Worm (Caenorhabditis elegans) whole organism, L4 larva: ENCODE measurements around the gene Y39A1A.24.

ENCODE experiments used
- D1046.2 ChIP-seq: fragments of 200-800 bp; sonication (Bioruptor generic); IDR thresholded peaks from 2 replicates; pipeline ENCODE4 v1.3.6; 2022; ENCODE audit warnings: missing genetic modification characterization, missing compliant biosample characterization
- F26F4.8 ChIP-seq: fragments of 200-800 bp; sonication (Bioruptor generic); conservative IDR thresholded peaks from 2 replicates; pipeline ENCODE4 v1.3.6; 2022; ENCODE audit warnings: missing genetic modification characterization, missing compliant biosample characterization
- F49E8.2 ChIP-seq: sonication (generic microtip); optimal IDR thresholded peaks from 2 replicates; lab custom pipeline; 2016; ENCODE audit warnings: missing compliant biosample characterization, mild to moderate bottlenecking, missing genetic modification characterization, borderline replicate concordance
- R02D3.7 ChIP-seq: fragments of 150-350 bp; sonication (generic microtip); optimal IDR thresholded peaks from 3 replicates; lab custom pipeline; 2014; ENCODE audit warnings: missing biosample characterization, missing genetic modification characterization
- T26A8.4 ChIP-seq: fragments of 200-800 bp; sonication (Bioruptor generic); IDR thresholded peaks from 2 replicates; pipeline ENCODE4 v1.3.6; 2022; ENCODE audit warnings: missing genetic modification characterization, missing compliant biosample characterization
- Y48G9A.11 ChIP-seq: fragments of 200-800 bp; sonication (Bioruptor generic); IDR thresholded peaks from 2 replicates; pipeline ENCODE4 v1.3.6; 2022; ENCODE audit warnings: missing genetic modification reagents, missing genetic modification characterization, missing compliant biosample characterization
- ceh-20 ChIP-seq: fragments of 200-800 bp; sonication (Bioruptor generic); IDR thresholded peaks from 2 replicates; pipeline ENCODE4 v1.3.6; 2022; ENCODE audit warnings: missing genetic modification reagents, missing genetic modification characterization, missing compliant biosample characterization
- ceh-32 ChIP-seq: sonication (generic microtip); optimal IDR thresholded peaks from 2 replicates; lab custom pipeline; 2016; ENCODE audit warnings: mild to moderate bottlenecking, missing genetic modification characterization, missing compliant biosample characterization; ENCODE audit not compliant: poor library complexity
- ceh-62 ChIP-seq: sonication (generic microtip); optimal IDR thresholded peaks from 2 replicates; lab custom pipeline; 2017; ENCODE audit warnings: missing biosample characterization, missing genetic modification characterization
- cey-2 ChIP-seq: sonication (generic microtip); optimal IDR thresholded peaks from 3 replicates; lab custom pipeline; 2017; ENCODE audit warnings: missing genetic modification characterization, mild to moderate bottlenecking, missing compliant biosample characterization, antibody characterized with exemption, borderline replicate concordance; ENCODE audit not compliant: insufficient read depth
- daf-12 ChIP-seq: fragments of 150-350 bp; optimal IDR thresholded peaks from 2 replicates; lab custom pipeline; 2014; ENCODE audit warnings: missing biosample characterization, missing genetic modification reagents, missing genetic modification characterization
- daf-16 ChIP-seq, 3 experiments: sonication (generic microtip); optimal IDR thresholded peaks; 2 replicates each; lab custom pipeline; 2016 to 2017; ENCODE audit warnings: missing genetic modification characterization in 3 of 3, missing genetic modification reagents in 3 of 3, mild to moderate bottlenecking in 2 of 3, missing compliant biosample characterization in 2 of 3, missing biosample characterization in 1 of 3, moderate library complexity in 1 of 3
- dmd-6 ChIP-seq: fragments of 200-800 bp; sonication (Bioruptor generic); IDR thresholded peaks from 2 replicates; pipeline ENCODE4 v1.3.6; 2022; ENCODE audit warnings: missing genetic modification reagents, missing genetic modification characterization, missing compliant biosample characterization
- dmd-8 ChIP-seq: fragments of 200-800 bp; sonication (Bioruptor generic); IDR thresholded peaks from 2 replicates; pipeline ENCODE4 v1.3.6; 2022; ENCODE audit warnings: missing genetic modification characterization, missing compliant biosample characterization
- duxl-1 ChIP-seq: sonication (generic microtip); optimal IDR thresholded peaks from 2 replicates; lab custom pipeline; 2016; ENCODE audit warnings: mild to moderate bottlenecking, missing genetic modification characterization, moderate library complexity, missing compliant biosample characterization; ENCODE audit not compliant: poor library complexity
- gei-8 ChIP-seq: fragments of 200-800 bp; sonication (Bioruptor generic); optimal IDR thresholded peaks from 2 replicates; lab custom pipeline; 2018; ENCODE audit warnings: mild to moderate bottlenecking, missing genetic modification characterization, missing compliant biosample characterization
- hlh-11 ChIP-seq: fragments of 200-800 bp; sonication (Bioruptor generic); optimal IDR thresholded peaks from 2 replicates; lab custom pipeline; 2018; ENCODE audit warnings: mild to moderate bottlenecking, missing genetic modification characterization, missing compliant biosample characterization
- hlh-30 ChIP-seq: sonication (generic microtip); optimal IDR thresholded peaks from 2 replicates; lab custom pipeline; 2017; ENCODE audit warnings: antibody characterized with exemption, mild to moderate bottlenecking, missing genetic modification characterization, missing compliant biosample characterization; ENCODE audit not compliant: insufficient read depth
- hmg-1.1 ChIP-seq: fragments of 200-800 bp; sonication (Bioruptor generic); IDR thresholded peaks from 2 replicates; pipeline ENCODE4 v1.3.6; 2022; ENCODE audit warnings: missing genetic modification reagents, missing genetic modification characterization, missing compliant biosample characterization
- lim-7 ChIP-seq: fragments of 200-800 bp; sonication (Bioruptor generic); IDR thresholded peaks from 2 replicates; pipeline ENCODE4 v1.3.6; 2022; ENCODE audit warnings: missing genetic modification characterization, missing compliant biosample characterization
- lin-13 ChIP-seq: fragments of 150-350 bp; optimal IDR thresholded peaks from 2 replicates; lab custom pipeline; 2014; ENCODE audit warnings: missing biosample characterization, missing genetic modification reagents, missing genetic modification characterization
- lin-15B ChIP-seq: fragments of 150-350 bp; sonication (generic microtip); optimal IDR thresholded peaks from 3 replicates; lab custom pipeline; 2014; ENCODE audit warnings: missing biosample characterization, missing genetic modification characterization
- lin-38 ChIP-seq: fragments of 200-800 bp; sonication (Bioruptor generic); IDR thresholded peaks from 2 replicates; pipeline ENCODE4 v1.3.6; 2022; ENCODE audit warnings: missing genetic modification reagents, missing genetic modification characterization, missing compliant biosample characterization
- lin-39 ChIP-seq: fragments of 150-350 bp; optimal IDR thresholded peaks from 2 replicates; lab custom pipeline; 2014; ENCODE audit warnings: missing biosample characterization, missing genetic modification reagents, missing genetic modification characterization
- lsy-2 ChIP-seq, 2 experiments: fragments of 150-350 bp in 1 of 2; sonication (generic microtip) in 1 of 2; optimal IDR thresholded peaks; 2 replicates each; lab custom pipeline; 2014 to 2017; ENCODE audit warnings: missing biosample characterization in 2 of 2, missing genetic modification characterization in 2 of 2
- madf-5 ChIP-seq, 2 experiments: fragments of 200-800 bp; sonication (Bioruptor generic); IDR thresholded peaks; 2 replicates each; pipeline ENCODE4 v1.3.6; 2022; ENCODE audit warnings: missing compliant biosample characterization in 2 of 2, missing genetic modification characterization in 2 of 2
- mdt-29 ChIP-seq: fragments of 200-800 bp; sonication (Bioruptor generic); IDR thresholded peaks from 2 replicates; pipeline ENCODE4 v1.3.6; 2022; ENCODE audit warnings: missing genetic modification reagents, missing genetic modification characterization, missing compliant biosample characterization
- mep-1 ChIP-seq: fragments of 150-350 bp; sonication (generic microtip); optimal IDR thresholded peaks from 3 replicates; lab custom pipeline; 2014; ENCODE audit warnings: missing biosample characterization, missing genetic modification characterization
- mes-2 ChIP-seq: sonication (generic microtip); optimal IDR thresholded peaks from 2 replicates; lab custom pipeline; 2016; ENCODE audit warnings: missing genotype, mild to moderate bottlenecking, missing genetic modification characterization, missing compliant biosample characterization; ENCODE audit not compliant: poor library complexity, severe bottlenecking
- mxl-2 ChIP-seq: fragments of 200-800 bp; sonication (Bioruptor generic); conservative IDR thresholded peaks from 2 replicates; pipeline ENCODE4 v1.3.6; 2022; ENCODE audit warnings: missing genetic modification reagents, missing genetic modification characterization, missing compliant biosample characterization
- nhr-41 ChIP-seq: fragments of 200-800 bp; sonication (Bioruptor generic); IDR thresholded peaks from 2 replicates; pipeline ENCODE4 v1.3.6; 2022; ENCODE audit warnings: missing genetic modification reagents, missing genetic modification characterization, missing compliant biosample characterization
- nhr-42 ChIP-seq: fragments of 200-800 bp; sonication (Bioruptor generic); IDR thresholded peaks from 2 replicates; pipeline ENCODE4 v1.3.6; 2022; ENCODE audit warnings: missing genetic modification characterization, missing compliant biosample characterization
- nhr-48 ChIP-seq: sonication (generic microtip); optimal IDR thresholded peaks from 2 replicates; lab custom pipeline; 2016; ENCODE audit warnings: mild to moderate bottlenecking, missing genetic modification characterization, missing compliant biosample characterization
- nhr-76 ChIP-seq: fragments of 150-350 bp; optimal IDR thresholded peaks from 2 replicates; lab custom pipeline; 2014; ENCODE audit warnings: missing biosample characterization, missing genetic modification characterization
- pha-4 ChIP-seq, 2 experiments: fragments of 150-350 bp in 1 of 2; fragments of 200-800 bp in 1 of 2; sonication (Bioruptor generic) in 1 of 2; IDR thresholded peaks in 1 of 2; optimal IDR thresholded peaks in 1 of 2; 2 replicates each; pipeline versions ENCODE4 v1.3.6 to Lab custom; 2014 to 2022; ENCODE audit warnings: missing genetic modification characterization in 2 of 2, missing genetic modification reagents in 2 of 2, missing biosample characterization in 1 of 2, missing compliant biosample characterization in 1 of 2
- saeg-2 ChIP-seq: fragments of 200-800 bp; sonication (Bioruptor generic); IDR thresholded peaks from 2 replicates; pipeline ENCODE4 v1.3.6; 2022; ENCODE audit warnings: missing genetic modification reagents, missing genetic modification characterization, missing compliant biosample characterization
- sdz-12 ChIP-seq: fragments of 200-800 bp; sonication (Bioruptor generic); optimal IDR thresholded peaks from 2 replicates; lab custom pipeline; 2018; ENCODE audit warnings: mild to moderate bottlenecking, missing genetic modification characterization, missing compliant biosample characterization
- set-16 ChIP-seq: fragments of 200-800 bp; sonication (Bioruptor generic); IDR thresholded peaks from 2 replicates; pipeline ENCODE4 v1.3.6; 2022; ENCODE audit warnings: missing genetic modification reagents, missing genetic modification characterization, missing compliant biosample characterization
- snpc-1.2 ChIP-seq: fragments of 200-800 bp; sonication (Bioruptor generic); IDR thresholded peaks from 2 replicates; pipeline ENCODE4 v1.3.6; 2022; ENCODE audit warnings: missing genetic modification reagents, missing genetic modification characterization, missing compliant biosample characterization
- spr-1 ChIP-seq: sonication (generic microtip); optimal IDR thresholded peaks from 2 replicates; lab custom pipeline; 2016; ENCODE audit warnings: mild to moderate bottlenecking, missing genetic modification characterization, missing compliant biosample characterization
- spr-3 ChIP-seq: fragments of 200-800 bp; sonication (Bioruptor generic); optimal IDR thresholded peaks from 2 replicates; lab custom pipeline; 2018; ENCODE audit warnings: mild to moderate bottlenecking, missing genetic modification characterization, missing compliant biosample characterization
- tra-1 ChIP-seq: fragments of 200-800 bp; sonication (Bioruptor generic); IDR thresholded peaks from 2 replicates; pipeline ENCODE4 v1.3.6; 2022; ENCODE audit warnings: missing genetic modification reagents, missing genetic modification characterization, missing compliant biosample characterization
- unc-130 ChIP-seq: sonication (generic microtip); optimal IDR thresholded peaks from 2 replicates; lab custom pipeline; 2016; ENCODE audit warnings: missing genetic modification reagents, missing genetic modification characterization, missing compliant biosample characterization
- vab-7 ChIP-seq: fragments of 200-800 bp; sonication (Bioruptor generic); IDR thresholded peaks from 2 replicates; pipeline ENCODE4 v1.3.6; 2022; ENCODE audit warnings: missing genetic modification reagents, missing genetic modification characterization, missing compliant biosample characterization
- zip-11 ChIP-seq: fragments of 200-800 bp; sonication (Bioruptor generic); IDR thresholded peaks from 2 replicates; pipeline ENCODE4 v1.3.6; 2022; ENCODE audit warnings: missing genetic modification characterization, missing compliant biosample characterization
- zip-2 ChIP-seq: fragments of 150-350 bp; optimal IDR thresholded peaks from 2 replicates; lab custom pipeline; 2014; ENCODE audit warnings: missing biosample characterization, missing genetic modification characterization
- ztf-11 ChIP-seq: fragments of 150-350 bp; optimal IDR thresholded peaks from 2 replicates; lab custom pipeline; 2014; ENCODE audit warnings: missing biosample characterization, missing genetic modification characterization

Gene Y39A1A.24

ce11 chrIII:10624564-10624963, 12.1 kb downstream of the Y39A1A.24 start (continued):
- TF ChIP-seq unc-130 (GFP tag; lab: Kevin White, UChicago) (peak; percentile 44), set-16 (0 out of 2 replicates have a peak, but pooled peaks have one; percentile 21), hlh-30 (tag; lab: Kevin White, UChicago) (peak; percentile 22), lin-15B (tag; lab: Kevin White, UChicago) (no peak), nhr-42 (peak; percentile 82), daf-16 (GFP tag; optimal IDR thresholded peaks at IDR 0.05; lab: Kevin White, UChicago) (peak in 1 of 2 experiments; percentile 63), daf-16 (tag; optimal IDR thresholded peaks at IDR 0.05; lab: Kevin White, UChicago) (peak; percentile 78), R02D3.7 (tag; lab: Kevin White, UChicago) (no peak), tra-1 (peak; percentile 76), pha-4 (GFP tag; IDR thresholded peaks at IDR 0.05; lab: Robert Waterston, UW) (peak; percentile 88), pha-4 (tag; optimal IDR thresholded peaks at IDR 0.05; lab: Kevin White, UChicago) (no peak), lin-13 (GFP tag; lab: Kevin White, UChicago) (peak; percentile 69), gei-8 (GFP tag; lab: Kevin White, UChicago) (peak; percentile 30), nhr-48 (peak; percentile 23), sdz-12 (GFP tag; lab: Kevin White, UChicago) (peak; percentile 56), hlh-11 (tag; lab: Kevin White, UChicago) (peak; percentile 26), dmd-6 (GFP tag; lab: Robert Waterston, UW) (peak; percentile 46; the same call in 1 of the 2 replicates), dmd-8 (GFP tag; lab: Robert Waterston, UW) (peak; percentile 94), Y48G9A.11 (GFP tag; lab: Robert Waterston, UW) (peak; percentile 63; the same call in 1 of the 2 replicates), ztf-11 (tag; lab: Kevin White, UChicago) (no peak), vab-7 (GFP tag; lab: Robert Waterston, UW) (peak; percentile 94), snpc-1.2 (peak; percentile 69; the same call in 1 of the 2 replicates), D1046.2 (GFP tag; lab: Robert Waterston, UW) (peak; percentile 89), mes-2 (tag; lab: Kevin White, UChicago) (peak; percentile 66), duxl-1 (peak; percentile 57), F26F4.8 (GFP tag; lab: Robert Waterston, UW) (peak; percentile 80), mxl-2 (GFP tag; lab: Robert Waterston, UW) (0 out of 2 replicates have a peak, but pooled peaks have one; percentile 17), F49E8.2 (tag; lab: Kevin White, UChicago) (peak; percentile 66), mep-1 (tag; lab: Kevin White, UChicago) (peak; percentile 4), hmg-1.1 (GFP tag; lab: Robert Waterston, UW) (peak; percentile 74), nhr-41 (GFP tag; lab: Robert Waterston, UW) (0 out of 2 replicates have a peak, but pooled peaks have one; percentile 53), T26A8.4 (GFP tag; lab: Robert Waterston, UW) (peak; percentile 72), spr-1 (tag; lab: Kevin White, UChicago) (peak; percentile 58), mdt-29 (peak; percentile 59; the same call in 1 of the 2 replicates), lin-38 (peak; percentile 81), lin-39 (tag; lab: Kevin White, UChicago) (no peak), nhr-76 (tag; lab: Kevin White, UChicago) (no peak), lim-7 (peak; percentile 99), zip-11 (no peak), ceh-20 (GFP tag; lab: Robert Waterston, UW) (peak; percentile 68)

ce11 chrIII:10628360-10628759, 15.9 kb downstream of the Y39A1A.24 start:
- TF ChIP-seq daf-16 (GFP tag; optimal IDR thresholded peaks at IDR 0.05; lab: Kevin White, UChicago) (no peak), daf-16 (tag; optimal IDR thresholded peaks at IDR 0.05; lab: Kevin White, UChicago) (peak; percentile 65), mes-2 (tag; lab: Kevin White, UChicago) (peak; percentile 46), ceh-32 (tag; lab: Kevin White, UChicago) (no peak), hlh-30 (tag; lab: Kevin White, UChicago) (peak; percentile 32), saeg-2 (GFP tag; lab: Robert Waterston, UW) (no peak), daf-12 (tag; lab: Kevin White, UChicago) (no peak), spr-1 (tag; lab: Kevin White, UChicago) (no peak), zip-2 (no peak), mxl-2 (GFP tag; lab: Robert Waterston, UW) (no peak), nhr-48 (no peak), cey-2 (no peak), ceh-62 (tag; lab: Kevin White, UChicago) (no peak), spr-3 (no peak), nhr-41 (GFP tag; lab: Robert Waterston, UW) (no peak), hmg-1.1 (GFP tag; lab: Robert Waterston, UW) (peak; percentile 66), mdt-29 (no peak), madf-5 (GFP tag; IDR thresholded peaks at IDR 0.05; lab: Robert Waterston, UW) (no peak), lsy-2 (tag; optimal IDR thresholded peaks at IDR 0.05; lab: Kevin White, UChicago) (peak in 1 of 2 experiments; percentile 63)
